In the genomic region with DNA sequence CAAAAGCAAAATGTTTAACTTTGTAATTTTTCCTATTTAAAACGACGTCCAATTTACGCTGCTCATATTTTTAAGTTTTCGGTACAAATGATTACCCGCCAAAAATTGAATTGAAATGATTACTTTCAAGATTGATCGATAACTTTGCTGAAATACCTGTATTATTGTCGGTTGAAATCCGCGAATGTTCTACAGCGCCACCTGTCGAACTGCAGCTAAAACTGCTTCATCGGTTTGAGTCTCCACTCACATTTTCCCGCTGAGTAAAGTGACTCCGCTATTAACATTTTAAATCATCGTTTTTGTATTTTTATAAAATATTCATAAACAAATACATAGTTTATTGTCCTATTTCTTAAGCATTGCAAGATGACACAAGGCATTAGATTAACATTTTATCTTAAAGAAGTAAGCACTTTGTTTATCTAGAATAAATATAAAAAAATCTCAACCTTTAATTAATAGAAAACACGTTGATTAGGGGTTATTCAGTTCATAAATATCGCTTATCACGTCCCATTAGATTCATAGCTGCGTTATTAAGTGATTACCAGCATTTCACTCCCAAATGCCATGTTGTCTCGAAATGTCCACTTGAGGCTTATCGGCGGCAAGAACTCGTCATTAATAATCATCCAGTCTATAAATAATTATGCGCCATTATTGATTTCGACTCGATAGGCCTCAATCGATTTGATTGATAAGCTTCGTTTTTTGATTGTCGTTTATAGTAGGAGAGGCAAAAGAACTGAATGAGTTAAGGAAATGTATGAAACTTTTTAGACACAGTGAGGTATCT, we compare ENCODE assay signal across 1 fruit fly cellular context.
TF ChIP-seq lines count a peak whose summit lies in the region.

No protein-coding gene starts in this region.

TF ChIP-seq in whole organism, embryonic, 481 proteins besides CTCF, POLR2A, EP300 and RAD21 (continued from another document and continues in another):
- no peak for TF ChIP-seq CG17802 (tag; optimal IDR thresholded peaks at IDR 0.05; lab: Kevin White, UChicago)
- no peak for TF ChIP-seq emc (GFP tag; optimal IDR thresholded peaks at IDR 0.05; lab: Kevin White, UChicago)
- no peak for TF ChIP-seq CG8281 (tag; optimal IDR thresholded peaks at IDR 0.05; lab: Kevin White, UChicago)
- TF ChIP-seq CG32767 (GFP tag; IDR thresholded peaks at IDR 0.05; lab: Robert Waterston, UW) = no peak
- peak; percentile 15; the same call in 1 of the 3 replicates for TF ChIP-seq CG11456 (GFP tag; IDR thresholded peaks at IDR 0.05; lab: Robert Waterston, UW)
- TF ChIP-seq CG11247 (GFP tag; IDR thresholded peaks at IDR 0.05; lab: Robert Waterston, UW) = no peak
- TF ChIP-seq CG15601 (tag; optimal IDR thresholded peaks at IDR 0.05; lab: Kevin White, UChicago) = peak; percentile 34
- no peak for TF ChIP-seq CG1792 (GFP tag; optimal IDR thresholded peaks at IDR 0.05; lab: Kevin White, UChicago)
- no peak for TF ChIP-seq D (optimal IDR thresholded peaks at IDR 0.05; lab: Kevin White, UChicago)
- TF ChIP-seq D (GFP tag; optimal IDR thresholded peaks at IDR 0.05; lab: Kevin White, UChicago) = no peak
- no peak for TF ChIP-seq jumu (GFP tag; optimal IDR thresholded peaks at IDR 0.05; lab: Kevin White, UChicago)
- no peak for TF ChIP-seq CG15269 (tag; optimal IDR thresholded peaks at IDR 0.05; lab: Kevin White, UChicago)
- no peak for TF ChIP-seq sisA (GFP tag; IDR thresholded peaks at IDR 0.05; lab: Robert Waterston, UW)
- TF ChIP-seq CG9437 (GFP tag; optimal IDR thresholded peaks at IDR 0.05; lab: Kevin White, UChicago) = no peak
- TF ChIP-seq Ets97D (GFP tag; optimal IDR thresholded peaks at IDR 0.05; lab: Kevin White, UChicago) = peak; percentile 59
- TF ChIP-seq Dip3 (GFP tag; optimal IDR thresholded peaks at IDR 0.05; lab: Kevin White, UChicago) = no peak
- peak; percentile 100 for TF ChIP-seq exex (tag; optimal IDR thresholded peaks at IDR 0.05; lab: Kevin White, UChicago)
- TF ChIP-seq CG12104 (GFP tag; optimal IDR thresholded peaks at IDR 0.05; lab: Kevin White, UChicago) = no peak
- no peak for TF ChIP-seq CG5953 (GFP tag; IDR thresholded peaks at IDR 0.05; lab: Robert Waterston, UW)
- no peak for TF ChIP-seq CG14667 (GFP tag; IDR thresholded peaks at IDR 0.05; lab: Robert Waterston, UW)
- TF ChIP-seq Chrac-16 (GFP tag; optimal IDR thresholded peaks at IDR 0.05; lab: Kevin White, UChicago) = no peak
- TF ChIP-seq pan (optimal IDR thresholded peaks at IDR 0.05; lab: Kevin White, UChicago) = no peak
- TF ChIP-seq pan (GFP tag; optimal IDR thresholded peaks at IDR 0.05 in 1 of 2, IDR thresholded peaks at IDR 0.05 in 1 of 2) = no peak
- no peak for TF ChIP-seq CG17612 (GFP tag; IDR thresholded peaks at IDR 0.05; lab: Robert Waterston, UW)
- peak; percentile 22; the same call in 1 of the 2 replicates for TF ChIP-seq inv (GFP tag; IDR thresholded peaks at IDR 0.05; lab: Robert Waterston, UW; ENCODE audit: partially characterized antibody)
- TF ChIP-seq Ptx1 (GFP tag; IDR thresholded peaks at IDR 0.05; lab: Robert Waterston, UW) = no peak
- TF ChIP-seq CG10321 (GFP tag; IDR thresholded peaks at IDR 0.05; lab: Robert Waterston, UW) = no peak
- no peak for TF ChIP-seq slbo (GFP tag; IDR thresholded peaks at IDR 0.05; lab: Robert Waterston, UW)
- TF ChIP-seq HLHmδ (GFP tag; optimal IDR thresholded peaks at IDR 0.05; lab: Kevin White, UChicago) = no peak
- no peak for TF ChIP-seq B-H1 (GFP tag; IDR thresholded peaks at IDR 0.05; lab: Robert Waterston, UW)
- no peak for TF ChIP-seq CG9609 (GFP tag; optimal IDR thresholded peaks at IDR 0.05; lab: Kevin White, UChicago)
- TF ChIP-seq CG12769 (tag; optimal IDR thresholded peaks at IDR 0.05; lab: Kevin White, UChicago) = no peak
- TF ChIP-seq nmo (GFP tag; optimal IDR thresholded peaks at IDR 0.05; lab: Kevin White, UChicago) = peak; percentile 27
- no peak for TF ChIP-seq Nf-YC (tag; optimal IDR thresholded peaks at IDR 0.05; lab: Kevin White, UChicago)
- no peak for TF ChIP-seq CG2129 (GFP tag; IDR thresholded peaks at IDR 0.05; lab: Robert Waterston, UW; ENCODE audit: partially characterized antibody)
- TF ChIP-seq nerfin-1 (tag; optimal IDR thresholded peaks at IDR 0.05; lab: Kevin White, UChicago) = no peak
- TF ChIP-seq CG4424 (GFP tag; optimal IDR thresholded peaks at IDR 0.05; lab: Kevin White, UChicago) = no peak
- TF ChIP-seq bsh (GFP tag; optimal IDR thresholded peaks at IDR 0.05; lab: Kevin White, UChicago) = no peak
- TF ChIP-seq CG15696 (tag; optimal IDR thresholded peaks at IDR 0.05; lab: Kevin White, UChicago) = no peak
- no peak for TF ChIP-seq CG11696 (GFP tag; IDR thresholded peaks at IDR 0.05; lab: Robert Waterston, UW)
- TF ChIP-seq CG13424 (tag; optimal IDR thresholded peaks at IDR 0.05; lab: Kevin White, UChicago) = no peak
- TF ChIP-seq CG10543 (GFP tag; optimal IDR thresholded peaks at IDR 0.05; lab: Kevin White, UChicago) = no peak
- peak; percentile 38 for TF ChIP-seq CG14710 (tag; optimal IDR thresholded peaks at IDR 0.05; lab: Kevin White, UChicago)
- no peak for TF ChIP-seq CG1603 (tag; optimal IDR thresholded peaks at IDR 0.05; lab: Kevin White, UChicago)
- no peak for TF ChIP-seq schlank (tag; optimal IDR thresholded peaks at IDR 0.05; lab: Kevin White, UChicago)
- no peak for TF ChIP-seq Lpt (GFP tag; optimal IDR thresholded peaks at IDR 0.05; lab: Kevin White, UChicago)
- TF ChIP-seq Ssrp (tag; optimal IDR thresholded peaks at IDR 0.05; lab: Kevin White, UChicago) = no peak
- no peak for TF ChIP-seq Hr51 (GFP tag; optimal IDR thresholded peaks at IDR 0.05; lab: Kevin White, UChicago)
- TF ChIP-seq HLH3B (GFP tag; IDR thresholded peaks at IDR 0.05; lab: Robert Waterston, UW) = no peak
- no peak for TF ChIP-seq Deaf1 (tag; optimal IDR thresholded peaks at IDR 0.05; lab: Kevin White, UChicago)
- no peak for TF ChIP-seq Nf-YB (GFP tag; optimal IDR thresholded peaks at IDR 0.05; lab: Kevin White, UChicago)
- TF ChIP-seq HLH4C (GFP tag; IDR thresholded peaks at IDR 0.05; lab: Robert Waterston, UW; ENCODE audit: partially characterized antibody) = no peak
- TF ChIP-seq CG9876 (GFP tag; optimal IDR thresholded peaks at IDR 0.05; lab: Kevin White, UChicago) = no peak
- TF ChIP-seq CG6854 (GFP tag; optimal IDR thresholded peaks at IDR 0.05; lab: Kevin White, UChicago) = no peak
- TF ChIP-seq CG9797 (GFP tag; optimal IDR thresholded peaks at IDR 0.05; lab: Kevin White, UChicago) = no peak
- no peak for TF ChIP-seq ind (GFP tag; optimal IDR thresholded peaks at IDR 0.05; lab: Kevin White, UChicago)
- TF ChIP-seq btn (GFP tag; optimal IDR thresholded peaks at IDR 0.05; lab: Kevin White, UChicago) = no peak
- TF ChIP-seq CG8765 (GFP tag; IDR thresholded peaks at IDR 0.05; lab: Robert Waterston, UW) = no peak
- TF ChIP-seq CG8089 (GFP tag; optimal IDR thresholded peaks at IDR 0.05; lab: Kevin White, UChicago) = no peak
- TF ChIP-seq Scr (GFP tag; IDR thresholded peaks at IDR 0.05; lab: Robert Waterston, UW; ENCODE audit: partially characterized antibody) = peak; percentile 43; the same call in 1 of the 2 replicates
- no peak for TF ChIP-seq CG10959 (GFP tag; IDR thresholded peaks at IDR 0.05; lab: Robert Waterston, UW)
- TF ChIP-seq Meics (GFP tag; optimal IDR thresholded peaks at IDR 0.05; lab: Kevin White, UChicago) = no peak
- TF ChIP-seq CG11398 (GFP tag; optimal IDR thresholded peaks at IDR 0.05; lab: Kevin White, UChicago) = no peak
- no peak for TF ChIP-seq CG8924 (tag; optimal IDR thresholded peaks at IDR 0.05; lab: Kevin White, UChicago)
- TF ChIP-seq CG12659 (GFP tag; optimal IDR thresholded peaks at IDR 0.05; lab: Kevin White, UChicago) = no peak
- TF ChIP-seq Max (GFP tag; optimal IDR thresholded peaks at IDR 0.05; lab: Kevin White, UChicago) = no peak
- TF ChIP-seq Dp (GFP tag; optimal IDR thresholded peaks at IDR 0.05; lab: Kevin White, UChicago) = peak; percentile 78
- TF ChIP-seq aop (GFP tag; IDR thresholded peaks at IDR 0.05; lab: Robert Waterston, UW) = no peak
- TF ChIP-seq CG18476 (GFP tag; optimal IDR thresholded peaks at IDR 0.05; lab: Kevin White, UChicago) = no peak
- TF ChIP-seq CG10366 (GFP tag; IDR thresholded peaks at IDR 0.05; lab: Robert Waterston, UW) = no peak
- peak; percentile 37 for TF ChIP-seq CG34376 (GFP tag; optimal IDR thresholded peaks at IDR 0.05; lab: Kevin White, UChicago)
- no peak for TF ChIP-seq CG4404 (GFP tag; IDR thresholded peaks at IDR 0.05; lab: Robert Waterston, UW)
- TF ChIP-seq wdn (GFP tag; IDR thresholded peaks at IDR 0.05; lab: Robert Waterston, UW) = no peak
- TF ChIP-seq CG43689 (GFP tag; IDR thresholded peaks at IDR 0.05; lab: Robert Waterston, UW) = no peak
- TF ChIP-seq otp (GFP tag; IDR thresholded peaks at IDR 0.05; lab: Robert Waterston, UW) = no peak
- TF ChIP-seq cwo (GFP tag; optimal IDR thresholded peaks at IDR 0.05; lab: Kevin White, UChicago) = no peak
- TF ChIP-seq sd (tag; optimal IDR thresholded peaks at IDR 0.05; lab: Kevin White, UChicago) = peak; percentile 66
- TF ChIP-seq CG4282 (GFP tag; optimal IDR thresholded peaks at IDR 0.05; lab: Kevin White, UChicago) = no peak
- no peak for TF ChIP-seq HmgD (GFP tag; optimal IDR thresholded peaks at IDR 0.05; lab: Kevin White, UChicago)
- TF ChIP-seq sim (GFP tag; IDR thresholded peaks at IDR 0.05; lab: Robert Waterston, UW) = no peak
- TF ChIP-seq gcm (GFP tag; optimal IDR thresholded peaks at IDR 0.05; lab: Kevin White, UChicago) = no peak
- no peak for TF ChIP-seq jigr1 (GFP tag; IDR thresholded peaks at IDR 0.05; lab: Robert Waterston, UW)
- TF ChIP-seq HmgZ (tag; optimal IDR thresholded peaks at IDR 0.05; lab: Kevin White, UChicago) = no peak
- TF ChIP-seq Opbp (GFP tag; IDR thresholded peaks at IDR 0.05; lab: Robert Waterston, UW; ENCODE audit: partially characterized antibody) = peak; percentile 46; the same call in 1 of the 3 replicates
- TF ChIP-seq nerfin-2 (GFP tag; IDR thresholded peaks at IDR 0.05; lab: Robert Waterston, UW; ENCODE audit: partially characterized antibody) = no peak
- TF ChIP-seq fd96Cb (tag; optimal IDR thresholded peaks at IDR 0.05; lab: Kevin White, UChicago) = no peak
- TF ChIP-seq ase (GFP tag; IDR thresholded peaks at IDR 0.05; lab: Robert Waterston, UW) = no peak
- TF ChIP-seq CG9215 (GFP tag; IDR thresholded peaks at IDR 0.05; lab: Robert Waterston, UW) = no peak
- no peak for TF ChIP-seq gt (GFP tag; IDR thresholded peaks at IDR 0.05; lab: Robert Waterston, UW)
- peak; percentile 8 for TF ChIP-seq mirr (GFP tag; optimal IDR thresholded peaks at IDR 0.05; lab: Kevin White, UChicago)
- no peak for TF ChIP-seq CG10431 (GFP tag; optimal IDR thresholded peaks at IDR 0.05; lab: Kevin White, UChicago)
- TF ChIP-seq pb (GFP tag; optimal IDR thresholded peaks at IDR 0.05; lab: Kevin White, UChicago) = no peak
- no peak for TF ChIP-seq CG14014 (GFP tag; IDR thresholded peaks at IDR 0.05; lab: Robert Waterston, UW)
- no peak for TF ChIP-seq CG17186 (GFP tag; optimal IDR thresholded peaks at IDR 0.05; lab: Kevin White, UChicago)
- peak; percentile 42 for TF ChIP-seq CG2116 (GFP tag; optimal IDR thresholded peaks at IDR 0.05; lab: Kevin White, UChicago)
- TF ChIP-seq cg (GFP tag; optimal IDR thresholded peaks at IDR 0.05; lab: Kevin White, UChicago) = no peak
- no peak for TF ChIP-seq dmrt99B (tag; optimal IDR thresholded peaks at IDR 0.05; lab: Kevin White, UChicago)
- TF ChIP-seq Trl (optimal IDR thresholded peaks at IDR 0.05; lab: Kevin White, UChicago) = no peak
- TF ChIP-seq Trl (GFP tag; optimal IDR thresholded peaks at IDR 0.05; lab: Kevin White, UChicago) = no peak
- TF ChIP-seq YL-1 (GFP tag; optimal IDR thresholded peaks at IDR 0.05; lab: Kevin White, UChicago) = no peak
- peak; percentile 88 for TF ChIP-seq E2f2 (GFP tag; IDR thresholded peaks at IDR 0.05; lab: Robert Waterston, UW)
- no peak for TF ChIP-seq CG13894 (tag; optimal IDR thresholded peaks at IDR 0.05; lab: Kevin White, UChicago)
- no peak for TF ChIP-seq CG18599 (GFP tag; optimal IDR thresholded peaks at IDR 0.05; lab: Kevin White, UChicago)
- peak; percentile 48; the same call in 1 of the 2 replicates for TF ChIP-seq amos (GFP tag; IDR thresholded peaks at IDR 0.05; lab: Robert Waterston, UW; ENCODE audit: partially characterized antibody)
- TF ChIP-seq GATAe (GFP tag; conservative IDR thresholded peaks at IDR 0.05; lab: Robert Waterston, UW) = no peak
- TF ChIP-seq Six4 (GFP tag; optimal IDR thresholded peaks at IDR 0.05; lab: Kevin White, UChicago) = no peak
- no peak for TF ChIP-seq MESR4 (GFP tag; optimal IDR thresholded peaks at IDR 0.05; lab: Kevin White, UChicago)
- no peak for TF ChIP-seq Myb (GFP tag; optimal IDR thresholded peaks at IDR 0.05; lab: Kevin White, UChicago)
- no peak for TF ChIP-seq CG5180 (GFP tag; optimal IDR thresholded peaks at IDR 0.05; lab: Kevin White, UChicago)
- no peak for TF ChIP-seq cad (GFP tag; optimal IDR thresholded peaks at IDR 0.05; lab: Kevin White, UChicago)
- TF ChIP-seq klu (GFP tag; IDR thresholded peaks at IDR 0.05; lab: Robert Waterston, UW) = no peak
- no peak for TF ChIP-seq toy (GFP tag; IDR thresholded peaks at IDR 0.05; lab: Robert Waterston, UW)
- TF ChIP-seq CG10209 (GFP tag; optimal IDR thresholded peaks at IDR 0.05; lab: Kevin White, UChicago) = no peak
- no peak for TF ChIP-seq CG10565 (GFP tag; optimal IDR thresholded peaks at IDR 0.05; lab: Kevin White, UChicago)
- no peak for TF ChIP-seq corto (GFP tag; optimal IDR thresholded peaks at IDR 0.05; lab: Kevin White, UChicago)
- no peak for TF ChIP-seq CG7556 (GFP tag; optimal IDR thresholded peaks at IDR 0.05; lab: Kevin White, UChicago)
- TF ChIP-seq Fer3 (tag; optimal IDR thresholded peaks at IDR 0.05; lab: Kevin White, UChicago) = no peak
- TF ChIP-seq Jarid2 (GFP tag; optimal IDR thresholded peaks at IDR 0.05; lab: Kevin White, UChicago) = no peak
- no peak for TF ChIP-seq seq (GFP tag; IDR thresholded peaks at IDR 0.05; lab: Robert Waterston, UW)
- TF ChIP-seq prd (optimal IDR thresholded peaks at IDR 0.05; lab: Kevin White, UChicago) = no peak
- TF ChIP-seq prd (GFP tag; IDR thresholded peaks at IDR 0.05; lab: Robert Waterston, UW) = no peak
- no peak for TF ChIP-seq CG17385 (GFP tag; optimal IDR thresholded peaks at IDR 0.05; lab: Kevin White, UChicago)
- no peak for TF ChIP-seq Gug (GFP tag; IDR thresholded peaks at IDR 0.05; lab: Robert Waterston, UW)
- TF ChIP-seq zfh1 (GFP tag; IDR thresholded peaks at IDR 0.05; lab: Robert Waterston, UW) = no peak
- TF ChIP-seq Dfd (GFP tag; optimal IDR thresholded peaks at IDR 0.05; lab: Kevin White, UChicago) = no peak
- no peak for TF ChIP-seq fd102C (GFP tag; optimal IDR thresholded peaks at IDR 0.05; lab: Kevin White, UChicago)
- no peak for TF ChIP-seq CG9932 (GFP tag; IDR thresholded peaks at IDR 0.05; lab: Robert Waterston, UW)
- no peak for TF ChIP-seq CG17829 (tag; optimal IDR thresholded peaks at IDR 0.05; lab: Kevin White, UChicago)
- TF ChIP-seq scrt (GFP tag; optimal IDR thresholded peaks at IDR 0.05; lab: Kevin White, UChicago) = no peak
